Worm (Caenorhabditis elegans) whole organism, L3 larva: ENCODE data around the gene plr-1.

ENCODE experiments used
- ZK546.5 ChIP-seq: sonication (generic microtip); optimal IDR thresholded peaks from 2 replicates; lab custom pipeline; 2017; ENCODE audit warnings: missing biosample characterization, missing genetic modification characterization
- aly-2 ChIP-seq: fragments of 150-350 bp; optimal IDR thresholded peaks from 2 replicates; lab custom pipeline; 2014; ENCODE audit warnings: missing biosample characterization, missing genetic modification characterization
- ama-1 ChIP-seq: fragments of 150-350 bp; optimal IDR thresholded peaks from 2 replicates; lab custom pipeline; 2018
- ceh-16 ChIP-seq: sonication (generic microtip); optimal IDR thresholded peaks from 2 replicates; lab custom pipeline; 2017; ENCODE audit warnings: missing biosample characterization, missing genetic modification characterization
- ceh-28 ChIP-seq: fragments of 150-350 bp; optimal IDR thresholded peaks from 2 replicates; lab custom pipeline; 2014; ENCODE audit warnings: missing biosample characterization, missing genetic modification reagents, missing genetic modification characterization
- egl-5 ChIP-seq: fragments of 150-350 bp; optimal IDR thresholded peaks from 2 replicates; lab custom pipeline; 2017; ENCODE audit warnings: missing biosample characterization, missing genetic modification reagents, missing genetic modification characterization, inconsistent platforms
- elt-3 ChIP-seq, 3 experiments: fragments of 150-350 bp in 1 of 3; sonication (generic microtip) in 2 of 3; optimal IDR thresholded peaks; 2 replicates in 2 of 3; 4 replicates in 1 of 3; lab custom pipeline; 2014 to 2017; ENCODE audit warnings: missing biosample characterization in 3 of 3, missing genetic modification characterization in 3 of 3
- fkh-10 ChIP-seq: sonication (generic microtip); optimal IDR thresholded peaks from 2 replicates; lab custom pipeline; 2017; ENCODE audit warnings: missing biosample characterization, missing genetic modification reagents, missing genetic modification characterization
- fkh-2 ChIP-seq: fragments of 150-350 bp; optimal IDR thresholded peaks from 2 replicates; lab custom pipeline; 2014; ENCODE audit warnings: missing biosample characterization, missing genetic modification reagents, missing genetic modification characterization
- fos-1 ChIP-seq: fragments of 150-350 bp; optimal IDR thresholded peaks from 2 replicates; lab custom pipeline; 2014; ENCODE audit warnings: missing biosample characterization, missing genetic modification characterization
- jun-1 ChIP-seq: fragments of 150-350 bp; optimal IDR thresholded peaks from 2 replicates; lab custom pipeline; 2014; ENCODE audit warnings: missing biosample characterization, missing genetic modification reagents, missing genetic modification characterization
- nfya-1 ChIP-seq: sonication (generic microtip); optimal IDR thresholded peaks from 2 replicates; lab custom pipeline; 2017; ENCODE audit warnings: missing genetic modification characterization, mild to moderate bottlenecking, missing compliant biosample characterization, antibody characterized with exemption, moderate library complexity; ENCODE audit not compliant: insufficient read depth
- nhr-12 ChIP-seq: fragments of 150-350 bp; optimal IDR thresholded peaks from 2 replicates; lab custom pipeline; 2014; ENCODE audit warnings: missing biosample characterization, missing genetic modification characterization
- nhr-23 ChIP-seq: fragments of 150-350 bp; optimal IDR thresholded peaks from 2 replicates; lab custom pipeline; 2014; ENCODE audit warnings: missing biosample characterization, missing genetic modification reagents, missing genetic modification characterization
- nhr-43 ChIP-seq: sonication (generic microtip); optimal IDR thresholded peaks from 2 replicates; lab custom pipeline; 2016; ENCODE audit warnings: mild to moderate bottlenecking, missing genetic modification characterization, missing compliant biosample characterization; ENCODE audit not compliant: poor library complexity, severe bottlenecking
- nhr-67 ChIP-seq: fragments of 150-350 bp; optimal IDR thresholded peaks from 2 replicates; lab custom pipeline; 2014; ENCODE audit warnings: missing biosample characterization, missing genetic modification characterization
- nhr-76 ChIP-seq: fragments of 150-350 bp; sonication (generic microtip); optimal IDR thresholded peaks from 5 replicates; lab custom pipeline; 2014; ENCODE audit warnings: missing biosample characterization, missing genetic modification characterization
- nhr-77 ChIP-seq: fragments of 150-350 bp; optimal IDR thresholded peaks from 2 replicates; lab custom pipeline; 2014; ENCODE audit warnings: missing biosample characterization, missing genetic modification characterization
- pha-4 ChIP-seq: fragments of 150-350 bp; optimal IDR thresholded peaks from 2 replicates; lab custom pipeline; 2014; ENCODE audit warnings: missing biosample characterization, missing genetic modification reagents, missing genetic modification characterization
- pqm-1 ChIP-seq: fragments of 150-350 bp; optimal IDR thresholded peaks from 2 replicates; lab custom pipeline; 2017; ENCODE audit warnings: missing biosample characterization, missing genetic modification characterization, inconsistent platforms
- skn-1 ChIP-seq: fragments of 150-350 bp; optimal IDR thresholded peaks from 2 replicates; lab custom pipeline; 2014; ENCODE audit warnings: missing biosample characterization, missing genetic modification characterization
- snpc-4 ChIP-seq: fragments of 150-350 bp; optimal IDR thresholded peaks from 2 replicates; lab custom pipeline; 2014; ENCODE audit warnings: missing biosample characterization, missing genetic modification characterization
- tbx-2 ChIP-seq: sonication (generic microtip); optimal IDR thresholded peaks from 2 replicates; lab custom pipeline; 2016; ENCODE audit warnings: mild to moderate bottlenecking, missing genetic modification characterization, missing compliant biosample characterization
- unc-39 ChIP-seq: sonication (generic microtip); optimal IDR thresholded peaks from 4 replicates; lab custom pipeline; 2017; ENCODE audit warnings: missing biosample characterization, missing genetic modification characterization
- unc-62 ChIP-seq: fragments of 150-350 bp; sonication (generic microtip); optimal IDR thresholded peaks from 4 replicates; lab custom pipeline; 2014; ENCODE audit warnings: missing biosample characterization, missing genetic modification reagents, missing genetic modification characterization
- ztf-4 ChIP-seq: fragments of 150-350 bp; optimal IDR thresholded peaks from 2 replicates; lab custom pipeline; 2014; ENCODE audit warnings: missing biosample characterization, missing genetic modification characterization

The plr-1 gene

DNA sequence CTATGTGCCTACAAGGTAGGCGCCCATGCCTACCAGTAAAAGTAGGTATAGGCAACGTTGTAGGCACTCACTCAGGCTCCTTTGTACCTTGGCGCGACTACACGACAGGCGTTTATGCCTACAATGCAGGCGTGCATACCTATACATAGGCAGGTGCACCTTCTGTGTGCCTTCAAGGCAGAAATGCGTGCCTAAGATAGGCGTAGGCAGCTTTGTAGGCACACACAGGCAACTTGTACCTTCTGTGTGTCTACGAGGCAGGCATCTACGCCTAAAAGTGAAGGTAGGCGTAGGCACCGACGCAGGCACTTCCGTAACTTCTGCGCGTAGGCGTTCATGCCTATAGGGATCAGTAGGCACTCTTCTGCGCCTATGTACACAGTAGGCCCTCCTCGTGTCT, 48.9 kb downstream of the plr-1 start:
- TF ChIP-seq egl-5 (no peak), nhr-23 (tag; lab: Kevin White, UChicago) (no peak), elt-3 (tag; optimal IDR thresholded peaks at IDR 0.05; lab: Kevin White, UChicago) (no peak), nhr-12 (no peak), ceh-28 (tag; lab: Kevin White, UChicago) (no peak), ZK546.5 (tag; lab: Kevin White, UChicago) (no peak), jun-1 (no peak), ztf-4 (tag; lab: Kevin White, UChicago) (no peak), fos-1 (tag; lab: Kevin White, UChicago) (no peak), skn-1 (no peak), pqm-1 (tag; lab: Kevin White, UChicago) (no peak)

DNA sequence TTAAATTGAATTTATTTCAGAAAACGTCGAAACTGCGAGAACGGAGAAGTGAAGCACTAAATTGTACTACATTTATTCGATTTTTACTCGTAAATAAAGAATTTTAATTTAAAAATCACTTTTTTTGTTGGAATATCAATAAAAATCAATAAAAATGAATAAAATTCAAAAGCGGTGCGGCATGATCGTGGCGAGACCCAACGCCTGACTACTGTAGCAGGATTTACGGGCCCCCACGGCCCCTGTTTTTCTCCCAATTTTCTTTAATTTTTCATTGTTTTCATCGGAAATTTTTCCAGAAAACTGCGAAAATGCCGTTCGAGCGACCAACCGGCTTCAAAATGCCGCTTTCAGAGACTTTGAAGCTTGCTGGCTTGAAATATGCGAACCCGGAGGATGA, 52.1 kb downstream of the plr-1 start, which contains the start of gene Y66D12A.19:
TSS of gene Y66D12A.19 (plus strand) at position 266 of the 400 bp plus-strand sequence.
- TF ChIP-seq snpc-4 (tag; lab: Kevin White, UChicago) (no peak), unc-39 (no peak), fkh-2 (no peak)

DNA sequence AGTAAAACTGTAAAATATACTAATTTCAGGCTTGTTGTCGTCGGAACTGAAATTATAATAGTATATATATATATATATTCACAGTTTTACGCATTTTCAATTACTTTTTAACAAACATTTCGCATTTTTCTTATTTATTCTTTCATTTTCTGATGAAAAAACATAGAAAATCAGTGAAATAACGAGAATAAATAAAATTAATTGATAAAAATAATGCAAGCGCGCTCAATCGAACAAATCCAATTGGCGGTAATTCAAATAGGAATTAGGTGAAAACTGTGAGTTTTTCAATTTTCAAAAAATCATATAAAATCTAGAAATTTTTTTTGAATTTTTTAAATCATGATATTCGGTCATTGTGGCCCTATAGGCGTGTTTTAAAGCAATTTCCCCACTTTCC, 53.4 kb downstream of the plr-1 start:
- TF ChIP-seq pha-4 (tag; lab: Kevin White, UChicago): no peak

ce11 chrIII:11510826-11511225, 54.1 kb downstream of the plr-1 start:
- TF ChIP-seq egl-5: no peak
- no peak for TF ChIP-seq tbx-2 (tag; lab: Kevin White, UChicago)
- TF ChIP-seq nhr-76 (tag; lab: Kevin White, UChicago): no peak
- no peak for TF ChIP-seq fkh-2
- TF ChIP-seq nfya-1: no peak
- TF ChIP-seq fkh-10 (GFP tag; lab: Kevin White, UChicago): no peak
- TF ChIP-seq unc-62 (GFP tag; lab: Kevin White, UChicago): no peak
- TF ChIP-seq nhr-43 (tag; lab: Kevin White, UChicago): no peak
- no peak for TF ChIP-seq ama-1 (lab: Kevin White, UChicago)
- TF ChIP-seq fos-1 (tag; lab: Kevin White, UChicago): no peak
- no peak for TF ChIP-seq nhr-12
- TF ChIP-seq nhr-67 (tag; lab: Kevin White, UChicago): no peak
- no peak for TF ChIP-seq aly-2 (tag; lab: Kevin White, UChicago)
- TF ChIP-seq ZK546.5 (tag; lab: Kevin White, UChicago): no peak
- no peak for TF ChIP-seq ceh-16 (tag; lab: Kevin White, UChicago)
- no peak for TF ChIP-seq nhr-77 (tag; lab: Kevin White, UChicago)
